Worm (Caenorhabditis elegans) whole organism, midembryonic: ENCODE data around the gene kdin-1.

Source experiments
- T22C8.4 ChIP-seq: fragments of 200-800 bp; sonication (Bioruptor generic); IDR thresholded peaks from 2 replicates; pipeline ENCODE4 v1.3.6; 2022; ENCODE audit warnings: missing genetic modification characterization, missing compliant biosample characterization
- cog-1 ChIP-seq: sonication (generic microtip); optimal IDR thresholded peaks from 2 replicates; lab custom pipeline; 2016; ENCODE audit warnings: missing genetic modification characterization, missing compliant biosample characterization
- klf-2 ChIP-seq: fragments of 200-800 bp; sonication (Bioruptor generic); conservative IDR thresholded peaks from 2 replicates; pipeline ENCODE4 v1.3.6; 2022; ENCODE audit warnings: missing genetic modification reagents, missing genetic modification characterization, missing compliant biosample characterization

DNA sequence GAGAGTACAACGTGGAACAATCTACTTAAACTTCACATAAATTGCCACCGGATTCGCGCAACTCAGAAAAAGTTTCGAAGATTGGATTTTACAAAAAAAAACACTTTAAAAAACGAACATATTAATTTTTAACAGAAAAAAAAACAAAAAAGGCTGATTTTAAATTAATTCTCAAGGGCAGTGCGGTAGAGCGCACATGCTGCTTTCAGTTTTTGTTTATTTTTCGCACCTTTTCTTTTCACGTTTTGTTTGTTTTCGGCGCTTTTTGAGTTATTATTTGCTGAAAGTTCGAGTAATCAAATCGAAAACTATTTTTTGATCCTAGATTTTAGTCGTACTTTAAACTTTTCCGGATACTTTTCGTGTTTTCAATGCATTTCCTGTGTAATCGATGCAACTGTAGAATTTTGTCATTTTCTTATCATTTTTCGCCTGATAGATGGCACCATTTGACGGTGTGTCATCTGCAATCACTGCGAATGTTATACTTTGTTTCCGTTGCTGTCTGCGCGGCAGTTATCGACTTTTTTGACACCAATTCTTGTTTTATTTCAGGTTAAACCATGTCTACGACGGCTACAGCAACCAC, 18.4 kb upstream of the kdin-1 start, which contains the start of gene F13H10.8:
- TF ChIP-seq T22C8.4 (GFP tag; lab: Robert Waterston, UW) (no peak), klf-2 (GFP tag; lab: Robert Waterston, UW) (no peak), cog-1 (no peak)
